Worm (Caenorhabditis elegans): ENCODE measurements around the gene tmd-2.
A peak's percentile ranks its signal among the peaks of the same experiment; 100 is the strongest.

Gene tmd-2

DNA sequence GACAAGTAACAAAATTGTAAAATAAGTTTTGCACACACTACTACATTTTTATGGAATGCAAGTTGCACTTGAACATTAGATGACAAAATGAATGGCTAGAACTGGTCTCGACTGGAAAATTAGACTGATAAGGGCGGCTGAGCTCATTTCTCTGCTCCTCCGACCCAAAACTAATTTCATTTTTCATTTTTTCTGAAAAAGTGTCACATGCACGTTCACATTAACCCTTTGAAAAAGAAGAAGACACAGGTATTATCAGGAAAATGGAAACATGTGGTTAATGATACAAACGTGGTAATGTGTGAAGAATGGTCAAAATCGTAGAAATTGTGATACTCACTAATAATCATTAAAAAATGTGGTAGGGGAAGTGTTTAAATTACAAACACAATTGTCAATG lies 27.4 kb upstream of the tmd-2 start:
- TF ChIP-seq ztf-1 (GFP tag; conservative IDR thresholded peaks at IDR 0.05) (no peak), crh-2 (tag; optimal IDR thresholded peaks at IDR 0.05) (peak; percentile 37), fos-1 (tag; optimal IDR thresholded peaks at IDR 0.05) (peak; percentile 60)

DNA sequence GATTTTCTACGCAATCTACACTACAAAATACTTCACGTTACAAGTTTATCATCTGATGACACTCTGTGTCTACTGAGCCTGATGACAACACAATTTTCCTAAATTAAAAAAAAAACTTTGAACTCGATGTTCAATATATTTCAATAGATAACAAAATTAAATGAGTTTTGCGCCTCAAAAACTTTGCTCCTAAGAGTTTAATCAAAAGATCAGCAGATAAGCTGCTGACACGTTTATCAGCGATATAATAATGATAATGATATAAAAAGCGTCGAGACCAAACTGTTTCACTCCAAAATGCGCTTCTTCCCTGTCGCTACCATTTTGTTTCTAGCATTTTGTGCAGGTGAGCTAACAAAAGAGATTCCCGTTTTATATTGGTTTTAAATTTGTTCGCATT lies 26.8 kb upstream of the tmd-2 start, which contains the start of gene clec-218:
Gene clec-218 (plus strand): TSS at position 262 of the 400 bp plus-strand sequence.
- TF ChIP-seq sma-9 (GFP tag; optimal IDR thresholded peaks at IDR 0.05) (peak; percentile 68), sma-9 (tag; optimal IDR thresholded peaks at IDR 0.05) (no peak), fos-1 (tag; optimal IDR thresholded peaks at IDR 0.05) (peak; percentile 19), ZK546.5 (tag; optimal IDR thresholded peaks at IDR 0.05) (no peak)

DNA sequence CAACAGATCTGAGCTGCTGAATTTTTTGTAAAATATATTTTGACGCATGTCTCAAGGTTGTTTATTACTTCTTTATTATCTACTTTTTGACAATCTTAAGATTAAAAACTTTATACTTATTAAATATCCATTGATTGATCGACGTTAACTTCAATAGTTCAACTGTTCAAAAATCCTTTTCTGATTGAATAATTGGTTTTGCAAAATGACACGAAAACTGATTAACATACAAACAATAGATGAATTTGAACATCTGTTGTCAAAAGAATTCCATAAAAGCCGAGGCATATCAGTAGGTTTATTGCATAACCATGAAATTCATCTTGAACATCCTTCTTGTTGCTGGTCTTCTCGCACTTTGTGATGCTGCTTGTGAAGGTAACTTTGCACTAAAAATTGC lies 23.2 kb upstream of the tmd-2 start, which contains the start of gene W02D7.12:
Gene W02D7.12 (plus strand): TSS at position 301 of the 400 bp plus-strand sequence.
- TF ChIP-seq zag-1 (tag; optimal IDR thresholded peaks at IDR 0.05): no peak
- no peak for TF ChIP-seq unc-39 (tag; optimal IDR thresholded peaks at IDR 0.05)
- TF ChIP-seq nhr-21 (tag; optimal IDR thresholded peaks at IDR 0.05): no peak
- TF ChIP-seq ZK546.5 (tag; optimal IDR thresholded peaks at IDR 0.05): no peak
- TF ChIP-seq elt-3 (tag; optimal IDR thresholded peaks at IDR 0.05): no peak
- no peak for TF ChIP-seq unc-55 (GFP tag; optimal IDR thresholded peaks at IDR 0.05)
- no peak for TF ChIP-seq ztf-4 (tag; optimal IDR thresholded peaks at IDR 0.05)
- TF ChIP-seq Y55F3AM.14 (GFP tag; optimal IDR thresholded peaks at IDR 0.05): no peak
- TF ChIP-seq lin-11 (tag; optimal IDR thresholded peaks at IDR 0.05): no peak
- TF ChIP-seq mdl-1 (tag; optimal IDR thresholded peaks at IDR 0.05): no peak
- TF ChIP-seq egl-27 (tag; optimal IDR thresholded peaks at IDR 0.05): no peak
- TF ChIP-seq nhr-25 (tag; optimal IDR thresholded peaks at IDR 0.05): no peak
- no peak for TF ChIP-seq ceh-16 (tag; optimal IDR thresholded peaks at IDR 0.05)
- TF ChIP-seq nhr-11 (tag; optimal IDR thresholded peaks at IDR 0.05): no peak
- TF ChIP-seq nhr-77 (tag; optimal IDR thresholded peaks at IDR 0.05): no peak
- TF ChIP-seq unc-62 (GFP tag; optimal IDR thresholded peaks at IDR 0.05): no peak
- TF ChIP-seq crh-2 (tag; optimal IDR thresholded peaks at IDR 0.05): no peak
- TF ChIP-seq lin-13 (GFP tag; optimal IDR thresholded peaks at IDR 0.05): no peak
- TF ChIP-seq F13H6.1 (tag; optimal IDR thresholded peaks at IDR 0.05): no peak

DNA sequence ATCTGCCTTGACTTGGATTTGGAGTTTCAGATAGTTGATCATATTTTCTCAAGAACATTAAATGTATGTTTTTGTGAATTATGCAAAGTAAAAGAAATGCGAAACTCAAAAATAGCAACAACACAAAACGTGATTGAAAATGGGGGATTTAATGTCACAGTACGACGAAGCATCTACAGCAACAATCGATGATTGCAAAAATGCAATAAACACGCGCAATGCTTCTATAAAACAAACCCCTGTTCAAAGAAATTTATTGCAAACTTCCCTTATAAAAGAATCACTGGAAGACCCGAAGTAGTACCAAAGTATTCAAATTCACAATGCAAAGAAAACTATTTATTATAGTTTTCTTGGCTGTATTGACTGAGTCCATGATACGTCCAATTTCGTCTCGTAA lies 16.3 kb upstream of the tmd-2 start, which contains the start of gene clec-219:
Gene clec-219 (plus strand): TSS at position 301 of the 400 bp plus-strand sequence.
- TF ChIP-seq zag-1 (tag; optimal IDR thresholded peaks at IDR 0.05): no peak

DNA sequence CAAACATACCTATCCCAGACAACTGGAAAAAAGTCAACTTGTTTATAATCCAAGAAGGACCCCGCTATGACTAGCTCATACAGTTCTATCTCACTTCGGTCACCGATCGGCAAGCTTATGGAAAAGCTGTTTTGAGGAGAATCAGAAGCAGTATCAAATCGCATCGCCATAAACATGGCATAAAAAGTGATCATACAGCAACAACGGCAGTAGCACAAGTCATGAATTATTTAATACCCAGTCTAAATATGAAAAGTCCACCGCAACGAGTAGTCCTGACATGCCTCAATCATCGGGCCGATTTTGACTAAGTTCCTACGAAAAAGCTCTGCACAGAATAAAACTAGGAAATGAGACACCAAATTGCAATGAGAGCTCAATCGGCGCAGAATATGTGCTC lies 10.9 kb upstream of the tmd-2 start:
- TF ChIP-seq nhr-11 (tag; optimal IDR thresholded peaks at IDR 0.05): no peak
- no peak for TF ChIP-seq ceh-82 (tag; optimal IDR thresholded peaks at IDR 0.05)
- TF ChIP-seq lsy-2 (tag; optimal IDR thresholded peaks at IDR 0.05): no peak
- TF ChIP-seq crh-2 (tag; optimal IDR thresholded peaks at IDR 0.05): no peak
- TF ChIP-seq lin-13 (GFP tag; optimal IDR thresholded peaks at IDR 0.05): no peak
- TF ChIP-seq skn-1 (tag; optimal IDR thresholded peaks at IDR 0.05): no peak
- TF ChIP-seq sem-4 (tag; optimal IDR thresholded peaks at IDR 0.05): no peak
- no peak for TF ChIP-seq unc-39 (tag; optimal IDR thresholded peaks at IDR 0.05)
- no peak for TF ChIP-seq ceh-16 (tag; optimal IDR thresholded peaks at IDR 0.05)
- no peak for TF ChIP-seq nhr-21 (tag; optimal IDR thresholded peaks at IDR 0.05)
- no peak for TF ChIP-seq C34F6.9 (tag; optimal IDR thresholded peaks at IDR 0.05)
- no peak for TF ChIP-seq dmd-4 (tag; optimal IDR thresholded peaks at IDR 0.05)
- no peak for TF ChIP-seq lin-39 (tag; optimal IDR thresholded peaks at IDR 0.05)
- no peak for TF ChIP-seq R02D3.7 (tag; optimal IDR thresholded peaks at IDR 0.05)

DNA sequence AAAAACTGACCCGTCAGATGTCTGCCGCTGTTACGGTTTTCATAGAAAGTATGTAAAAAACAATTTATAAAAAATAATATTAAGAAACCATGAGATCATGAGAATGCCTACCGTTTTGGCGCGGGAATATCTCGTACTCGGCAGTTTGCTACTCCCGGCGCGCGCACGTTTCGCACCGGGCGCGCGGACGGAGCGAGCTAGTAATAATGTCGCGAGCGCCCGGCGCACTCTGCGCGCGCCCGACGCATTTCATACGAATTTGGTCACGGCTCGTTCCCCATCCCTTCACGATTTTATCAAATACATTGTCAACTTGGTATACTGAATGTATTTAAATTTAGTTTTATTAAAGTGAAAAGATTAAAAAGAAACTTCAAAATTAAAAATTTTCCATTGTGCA lies 8.6 kb upstream of the tmd-2 start:
- no peak for TF ChIP-seq blmp-1 (tag; optimal IDR thresholded peaks at IDR 0.05; ENCODE audit: insufficient read depth)
- TF ChIP-seq aly-2 (tag; optimal IDR thresholded peaks at IDR 0.05): no peak
- TF ChIP-seq lin-39 (tag; optimal IDR thresholded peaks at IDR 0.05): no peak
- TF ChIP-seq unc-62 (GFP tag; optimal IDR thresholded peaks at IDR 0.05): no peak
- no peak for TF ChIP-seq dmd-4 (tag; optimal IDR thresholded peaks at IDR 0.05)
- no peak for TF ChIP-seq snpc-4 (tag; optimal IDR thresholded peaks at IDR 0.05)
